Worm (Caenorhabditis elegans): ENCODE results near the gene scrm-8.
"Not testable (repeated sequence)": the region's sequence is repeated elsewhere in the genome, so short reads cannot be mapped to it uniquely, and the experiment has no call there.

The scrm-8 gene

DNA sequence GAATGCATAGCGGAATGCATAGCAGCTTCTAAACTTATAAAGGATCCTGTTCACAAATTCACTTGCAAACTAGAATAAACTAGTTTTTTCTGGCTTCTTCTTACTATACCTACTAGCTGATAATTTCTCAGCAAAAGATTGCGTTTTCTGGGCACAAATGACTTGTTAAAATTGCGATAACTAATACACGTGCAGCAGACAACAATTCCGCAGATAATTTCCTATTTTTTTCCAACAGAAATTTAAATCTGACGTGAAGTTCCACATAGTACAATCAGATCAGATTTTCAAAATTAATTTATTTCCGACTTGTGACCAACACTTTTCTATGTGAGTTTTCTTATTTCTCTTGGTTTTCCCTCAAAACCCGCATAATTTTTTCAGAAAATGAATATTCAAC, at the start of gene scrm-8:
Gene scrm-8, plus strand, starts transcription at position 301 of the 400 bp plus-strand sequence.
- TF ChIP-seq ceh-36 (tag; optimal IDR thresholded peaks at IDR 0.05) (no peak), B0310.2 (tag; optimal IDR thresholded peaks at IDR 0.05) (no peak), tra-4 (tag; optimal IDR thresholded peaks at IDR 0.05) (no peak), hmbx-1 (tag; optimal IDR thresholded peaks at IDR 0.05) (no peak), sea-1 (GFP tag; conservative IDR thresholded peaks at IDR 0.05) (no peak)

ce11 chrIV:4115634-4116033, 48.9 kb upstream of the scrm-8 start, which contains the start of the genes F49F1.4 and F49F1.2:
Gene F49F1.4 (minus strand): TSS chrIV:4115734.
Gene F49F1.2 (plus strand): TSS chrIV:4115943.
- no peak for TF ChIP-seq hmg-4 (GFP tag; optimal IDR thresholded peaks at IDR 0.05)
- TF ChIP-seq B0310.2 (tag; optimal IDR thresholded peaks at IDR 0.05) = no peak
- TF ChIP-seq ceh-13 (GFP tag; optimal IDR thresholded peaks at IDR 0.05) = no peak
- TF ChIP-seq F13C5.2 (tag; optimal IDR thresholded peaks at IDR 0.05) = no peak
- no peak for TF ChIP-seq tbx-37 (GFP tag; conservative IDR thresholded peaks at IDR 0.05)
- TF ChIP-seq aly-1 (tag; optimal IDR thresholded peaks at IDR 0.05) = no peak
- no peak for TF ChIP-seq tbx-11 (GFP tag; IDR thresholded peaks at IDR 0.05)
- TF ChIP-seq flt-1 (GFP tag; IDR thresholded peaks at IDR 0.05) = no peak
- TF ChIP-seq pes-1 (GFP tag; IDR thresholded peaks at IDR 0.05) = no peak
- no peak for TF ChIP-seq hmbx-1 (tag; optimal IDR thresholded peaks at IDR 0.05)
- TF ChIP-seq ets-7 (tag; optimal IDR thresholded peaks at IDR 0.05) = no peak
- TF ChIP-seq scrt-1 (GFP tag; IDR thresholded peaks at IDR 0.05) = no peak
- TF ChIP-seq ceh-36 (tag; optimal IDR thresholded peaks at IDR 0.05) = no peak
- TF ChIP-seq tra-4 (tag; optimal IDR thresholded peaks at IDR 0.05) = no peak
- no peak for TF ChIP-seq hnd-1 (tag; optimal IDR thresholded peaks at IDR 0.05)

ce11 chrIV:4117432-4117831, 47.1 kb upstream of the scrm-8 start, which contains the start of gene drd-50:
Gene drd-50 (plus strand): TSS chrIV:4117732.
- TF ChIP-seq tra-4 (tag; optimal IDR thresholded peaks at IDR 0.05) (no peak), flt-1 (GFP tag; IDR thresholded peaks at IDR 0.05) (no peak), ets-7 (tag; optimal IDR thresholded peaks at IDR 0.05) (no peak), aly-1 (tag; optimal IDR thresholded peaks at IDR 0.05) (no peak), tbx-37 (GFP tag; conservative IDR thresholded peaks at IDR 0.05) (no peak)

DNA sequence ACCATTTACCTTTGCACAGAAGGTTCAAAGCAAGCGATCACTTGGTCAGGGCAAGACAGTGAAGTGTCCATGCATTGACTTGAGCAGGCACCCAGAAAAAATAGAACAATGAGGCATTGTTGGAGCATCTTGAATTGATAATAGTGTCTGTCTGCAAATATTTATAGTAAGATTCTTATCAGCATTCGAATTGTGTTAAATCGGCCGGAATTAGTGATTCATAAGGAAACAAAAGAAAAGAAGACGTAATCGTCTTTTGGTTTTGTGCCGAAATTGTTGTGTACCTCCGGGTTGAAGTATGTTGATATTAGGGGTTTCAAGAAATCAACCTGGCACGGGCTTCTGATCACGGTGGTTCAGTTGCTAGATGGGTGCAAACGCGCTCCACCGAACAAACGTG, 44.2 kb upstream of the scrm-8 start, which contains the start of gene F49F1.5:
Gene F49F1.5, minus strand, starts transcription at position 153 of the 400 bp plus-strand sequence.
- TF ChIP-seq aly-1 (tag; optimal IDR thresholded peaks at IDR 0.05) (no peak), pes-1 (GFP tag; IDR thresholded peaks at IDR 0.05) (no peak), hmbx-1 (tag; optimal IDR thresholded peaks at IDR 0.05) (no peak)

- no peak for TF ChIP-seq aly-1 (tag; optimal IDR thresholded peaks at IDR 0.05)
- TF ChIP-seq scrt-1 (GFP tag; IDR thresholded peaks at IDR 0.05) = no peak
- no peak for TF ChIP-seq ceh-36 (tag; optimal IDR thresholded peaks at IDR 0.05)
- no peak for TF ChIP-seq hmbx-1 (tag; optimal IDR thresholded peaks at IDR 0.05)
- TF ChIP-seq F13C5.2 (tag; optimal IDR thresholded peaks at IDR 0.05) = no peak
- no peak for TF ChIP-seq B0310.2 (tag; optimal IDR thresholded peaks at IDR 0.05)
- TF ChIP-seq hnd-1 (tag; optimal IDR thresholded peaks at IDR 0.05) = no peak
- no peak for TF ChIP-seq ama-1 (optimal IDR thresholded peaks at IDR 0.05)
- no peak for TF ChIP-seq ets-7 (tag; optimal IDR thresholded peaks at IDR 0.05)
- no peak for TF ChIP-seq tra-4 (tag; optimal IDR thresholded peaks at IDR 0.05)
- TF ChIP-seq tbx-11 (GFP tag; IDR thresholded peaks at IDR 0.05) = no peak
- TF ChIP-seq ceh-13 (GFP tag; optimal IDR thresholded peaks at IDR 0.05) = no peak
- no peak for TF ChIP-seq hmg-4 (GFP tag; optimal IDR thresholded peaks at IDR 0.05)
- no peak for TF ChIP-seq tbx-37 (GFP tag; conservative IDR thresholded peaks at IDR 0.05)
- TF ChIP-seq sea-1 (GFP tag; conservative IDR thresholded peaks at IDR 0.05) = no peak
- no peak for TF ChIP-seq pes-1 (GFP tag; IDR thresholded peaks at IDR 0.05)
- no peak for TF ChIP-seq flt-1 (GFP tag; IDR thresholded peaks at IDR 0.05)
Observed at ce11 chrIV:4121055-4121454, 43.4 kb upstream of the scrm-8 start.

DNA sequence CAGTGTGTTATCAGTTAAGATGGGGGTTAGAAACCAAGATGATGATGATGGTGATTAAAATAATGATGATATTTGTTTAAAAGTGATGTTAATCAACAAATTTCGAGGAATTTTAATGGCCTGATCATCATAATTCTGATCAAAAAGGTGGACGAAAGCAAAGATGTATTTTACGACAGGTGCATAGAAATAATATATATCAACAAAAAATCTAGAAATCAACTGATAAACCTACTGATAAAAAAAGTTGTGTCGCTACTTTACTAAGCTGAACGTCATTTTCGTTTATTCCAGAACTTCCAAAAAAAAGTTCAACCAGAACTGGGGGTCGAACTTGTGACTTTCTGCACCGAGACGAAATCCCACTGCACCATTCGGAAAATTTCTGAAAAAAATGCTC, 41.4 kb upstream of the scrm-8 start, which contains the start of gene mul-1:
Gene mul-1, minus strand, starts transcription at position 84 of the 400 bp plus-strand sequence.
- TF ChIP-seq ceh-13 (GFP tag; optimal IDR thresholded peaks at IDR 0.05) (no peak), scrt-1 (GFP tag; IDR thresholded peaks at IDR 0.05) (no peak), aly-1 (tag; optimal IDR thresholded peaks at IDR 0.05) (no peak), tbx-37 (GFP tag; conservative IDR thresholded peaks at IDR 0.05) (no peak), tbx-11 (GFP tag; IDR thresholded peaks at IDR 0.05) (no peak), pes-1 (GFP tag; IDR thresholded peaks at IDR 0.05) (no peak), ceh-36 (tag; optimal IDR thresholded peaks at IDR 0.05) (no peak), B0310.2 (tag; optimal IDR thresholded peaks at IDR 0.05) (no peak), ama-1 (optimal IDR thresholded peaks at IDR 0.05) (no peak), ets-7 (tag; optimal IDR thresholded peaks at IDR 0.05) (no peak), F13C5.2 (tag; optimal IDR thresholded peaks at IDR 0.05) (no peak), hmg-4 (GFP tag; optimal IDR thresholded peaks at IDR 0.05) (no peak), sea-1 (GFP tag; conservative IDR thresholded peaks at IDR 0.05) (no peak), hmbx-1 (tag; optimal IDR thresholded peaks at IDR 0.05) (no peak), tra-4 (tag; optimal IDR thresholded peaks at IDR 0.05) (no peak), hnd-1 (tag; optimal IDR thresholded peaks at IDR 0.05) (no peak)

- not testable (repeated sequence) for TF ChIP-seq tra-4 (tag; optimal IDR thresholded peaks at IDR 0.05); ama-1 (optimal IDR thresholded peaks at IDR 0.05); sea-1 (GFP tag; conservative IDR thresholded peaks at IDR 0.05)
Observed at ce11 chrIV:4125657-4126056, 38.8 kb upstream of the scrm-8 start, which contains the start of gene F49F1.7. Gene F49F1.7 (minus strand): TSS chrIV:4125757.

- TF ChIP-seq aly-1 (tag; optimal IDR thresholded peaks at IDR 0.05) (no peak), ceh-13 (GFP tag; optimal IDR thresholded peaks at IDR 0.05) (no peak), F13C5.2 (tag; optimal IDR thresholded peaks at IDR 0.05) (no peak), hmg-4 (GFP tag; optimal IDR thresholded peaks at IDR 0.05) (no peak), pes-1 (GFP tag; IDR thresholded peaks at IDR 0.05) (no peak), B0310.2 (tag; optimal IDR thresholded peaks at IDR 0.05) (no peak), scrt-1 (GFP tag; IDR thresholded peaks at IDR 0.05) (no peak), tbx-37 (GFP tag; conservative IDR thresholded peaks at IDR 0.05) (no peak), ceh-36 (tag; optimal IDR thresholded peaks at IDR 0.05) (no peak), flt-1 (GFP tag; IDR thresholded peaks at IDR 0.05) (no peak), hmbx-1 (tag; optimal IDR thresholded peaks at IDR 0.05) (no peak), sea-1 (GFP tag; conservative IDR thresholded peaks at IDR 0.05) (no peak), ets-7 (tag; optimal IDR thresholded peaks at IDR 0.05) (no peak), ama-1 (optimal IDR thresholded peaks at IDR 0.05) (no peak), hnd-1 (tag; optimal IDR thresholded peaks at IDR 0.05) (no peak)
Observed at ce11 chrIV:4135744-4136143, 28.7 kb upstream of the scrm-8 start, which contains the start of gene F49F1.17. Gene F49F1.17 (minus strand): TSS chrIV:4135844.

All from whole organism, early embryonic.